Fruit fly (Drosophila melanogaster) whole organism, adult: Measurements from ENCODE around the gene Idh3b.

Source experiments
- CG11617 ChIP-seq: fragments of 200-800 bp; sonication (Bioruptor generic); optimal IDR thresholded peaks from 2 replicates; lab custom pipeline; 2017; ENCODE audit warnings: mild to moderate bottlenecking, missing biosample characterization, missing genetic modification reagents, missing genetic modification characterization
- CG12768 ChIP-seq: fragments of 200-800 bp; sonication (Bioruptor generic); optimal IDR thresholded peaks from 2 replicates; lab custom pipeline; 2017; ENCODE audit warnings: missing biosample characterization, missing genetic modification characterization, mild to moderate bottlenecking, moderate library complexity, missing genetic modification reagents
- CG14711 ChIP-seq: fragments of 200-800 bp; sonication (Bioruptor generic); optimal IDR thresholded peaks from 2 replicates; lab custom pipeline; 2018; ENCODE audit warnings: missing biosample characterization, mild to moderate bottlenecking, missing genetic modification characterization, moderate library complexity
- CG1620 ChIP-seq: fragments of 200-800 bp; sonication (Bioruptor generic); optimal IDR thresholded peaks from 2 replicates; lab custom pipeline; 2016; ENCODE audit warnings: missing biosample characterization, missing genetic modification characterization
- CG33017 ChIP-seq: fragments of 200-800 bp; sonication (Bioruptor generic); optimal IDR thresholded peaks from 2 replicates; lab custom pipeline; 2018; ENCODE audit warnings: missing biosample characterization, mild to moderate bottlenecking, missing genetic modification characterization, moderate library complexity
- CG5204 ChIP-seq: fragments of 200-800 bp; sonication (Bioruptor generic); optimal IDR thresholded peaks from 2 replicates; lab custom pipeline; 2016; ENCODE audit warnings: missing biosample characterization, missing genetic modification characterization
- CG7045 ChIP-seq: fragments of 200-800 bp; sonication (Bioruptor generic); optimal IDR thresholded peaks from 2 replicates; lab custom pipeline; 2017; ENCODE audit warnings: missing biosample characterization, mild to moderate bottlenecking, missing genetic modification characterization
- CG7101 ChIP-seq: fragments of 200-800 bp; sonication (Bioruptor generic); optimal IDR thresholded peaks from 2 replicates; lab custom pipeline; 2018; ENCODE audit warnings: missing biosample characterization, mild to moderate bottlenecking, missing genetic modification characterization, moderate library complexity
- Clk ChIP-seq: fragments of 200-800 bp; sonication (Bioruptor generic); optimal IDR thresholded peaks from 2 replicates; lab custom pipeline; 2017; ENCODE audit warnings: missing biosample characterization, missing genetic modification characterization
- Crg-1 ChIP-seq: fragments of 200-800 bp; sonication (Bioruptor generic); optimal IDR thresholded peaks from 2 replicates; lab custom pipeline; 2016; ENCODE audit warnings: missing biosample characterization, missing genetic modification characterization
- Hr96 ChIP-seq: fragments of 200-800 bp; sonication (Bioruptor generic); optimal IDR thresholded peaks from 2 replicates; lab custom pipeline; 2016; ENCODE audit warnings: missing biosample characterization, missing genetic modification characterization
- Mnt ChIP-seq: fragments of 200-800 bp; sonication (Bioruptor generic); optimal IDR thresholded peaks from 2 replicates; lab custom pipeline; 2016; ENCODE audit warnings: missing biosample characterization, mild to moderate bottlenecking, missing genetic modification characterization
- bab1 ChIP-seq: fragments of 200-800 bp; sonication (Bioruptor generic); optimal IDR thresholded peaks from 3 replicates; lab custom pipeline; 2019; ENCODE audit warnings: missing biosample characterization, mild to moderate bottlenecking, missing genetic modification characterization, moderate library complexity
- cic ChIP-seq: fragments of 200-800 bp; sonication (Bioruptor generic); optimal IDR thresholded peaks from 2 replicates; lab custom pipeline; 2017; ENCODE audit warnings: missing biosample characterization, mild to moderate bottlenecking, missing genetic modification characterization, moderate library complexity
- cnc ChIP-seq, 2 experiments: fragments of >200 bp; optimal IDR thresholded peaks; 2 replicates each; lab custom pipeline; 2017
- kay ChIP-seq: fragments of 200-800 bp; sonication (Bioruptor generic); peaks from one replicate; lab custom pipeline; 2016; ENCODE audit warnings: missing biosample characterization, missing genetic modification characterization, borderline replicate concordance
- ovo ChIP-seq: fragments of 200-800 bp; sonication (Bioruptor generic); optimal IDR thresholded peaks from 2 replicates; lab custom pipeline; 2016; ENCODE audit warnings: missing biosample characterization, missing genetic modification characterization
- pad ChIP-seq: fragments of 200-800 bp; sonication (Bioruptor generic); optimal IDR thresholded peaks from 3 replicates; lab custom pipeline; 2017; ENCODE audit warnings: missing biosample characterization, missing genetic modification characterization, mild to moderate bottlenecking, moderate library complexity, missing genetic modification reagents
- tj ChIP-seq: fragments of 200-800 bp; sonication (Bioruptor generic); optimal IDR thresholded peaks from 3 replicates; lab custom pipeline; 2017; ENCODE audit warnings: missing biosample characterization, mild to moderate bottlenecking, missing genetic modification characterization, moderate library complexity
- toe ChIP-seq: fragments of 200-800 bp; sonication (Bioruptor generic); optimal IDR thresholded peaks from 2 replicates; lab custom pipeline; 2016; ENCODE audit warnings: missing biosample characterization, missing genetic modification characterization

Idh3b gene

dm6 chr3R:22049134-22049796 lies 30.1 kb upstream of the Idh3b start:
- TF ChIP-seq Hr96 (GFP tag; lab: Kevin White, UChicago), result no peak
- no peak for TF ChIP-seq Clk
- no peak for TF ChIP-seq cic (GFP tag; lab: Kevin White, UChicago)
- TF ChIP-seq CG7045 (GFP tag; lab: Kevin White, UChicago), result no peak

- TF ChIP-seq Crg-1 (GFP tag; lab: Kevin White, UChicago) (no peak), tj (GFP tag; lab: Kevin White, UChicago) (no peak), pad (GFP tag; lab: Kevin White, UChicago) (no peak), CG11617 (no peak), CG33017 (tag; lab: Kevin White, UChicago) (no peak), bab1 (GFP tag; lab: Kevin White, UChicago) (no peak)
Observed at dm6 chr3R:22047412-22047811, 28.2 kb upstream of the Idh3b start.

dm6 chr3R:22046723-22047122 lies 27.5 kb upstream of the Idh3b start:
- TF ChIP-seq Clk (no peak), Crg-1 (GFP tag; lab: Kevin White, UChicago) (no peak), CG7045 (GFP tag; lab: Kevin White, UChicago) (no peak), tj (GFP tag; lab: Kevin White, UChicago) (peak; percentile 38), CG14711 (no peak)

dm6 chr3R:22046231-22046630 lies 27.0 kb upstream of the Idh3b start:
- TF ChIP-seq CG12768 (GFP tag; lab: Kevin White, UChicago) (no peak), cic (GFP tag; lab: Kevin White, UChicago) (no peak), kay (peak; percentile 89), CG33017 (tag; lab: Kevin White, UChicago) (no peak), CG1620 (GFP tag; lab: Kevin White, UChicago) (no peak), Crg-1 (GFP tag; lab: Kevin White, UChicago) (no peak), Clk (no peak), toe (GFP tag; lab: Kevin White, UChicago) (no peak), Mnt (GFP tag; lab: Kevin White, UChicago) (no peak), bab1 (GFP tag; lab: Kevin White, UChicago) (peak; percentile 30), ovo (no peak)

dm6 chr3R:22044443-22044970 lies 25.3 kb upstream of the Idh3b start:
- TF ChIP-seq tj (GFP tag; lab: Kevin White, UChicago), result no peak
- TF ChIP-seq CG12768 (GFP tag; lab: Kevin White, UChicago), result no peak
- TF ChIP-seq Mnt (GFP tag; lab: Kevin White, UChicago), result no peak
- TF ChIP-seq CG1620 (GFP tag; lab: Kevin White, UChicago), result no peak
- no peak for TF ChIP-seq toe (GFP tag; lab: Kevin White, UChicago)
- no peak for TF ChIP-seq CG33017 (tag; lab: Kevin White, UChicago)
- no peak for TF ChIP-seq CG7045 (GFP tag; lab: Kevin White, UChicago)
- no peak for TF ChIP-seq CG7101 (tag; lab: Kevin White, UChicago)
- TF ChIP-seq cnc (optimal IDR thresholded peaks at IDR 0.05; lab: Kevin White, UChicago), result no peak
- TF ChIP-seq CG14711, result no peak
- no peak for TF ChIP-seq Crg-1 (GFP tag; lab: Kevin White, UChicago)

- TF ChIP-seq kay (no peak), Hr96 (GFP tag; lab: Kevin White, UChicago) (no peak), CG5204 (GFP tag; lab: Kevin White, UChicago) (no peak), CG7101 (tag; lab: Kevin White, UChicago) (no peak), cnc (optimal IDR thresholded peaks at IDR 0.05; lab: Kevin White, UChicago) (no peak), CG11617 (no peak), CG1620 (GFP tag; lab: Kevin White, UChicago) (no peak), toe (GFP tag; lab: Kevin White, UChicago) (no peak), Crg-1 (GFP tag; lab: Kevin White, UChicago) (no peak), tj (GFP tag; lab: Kevin White, UChicago) (no peak)
Observed at dm6 chr3R:22043748-22044402, 24.7 kb upstream of the Idh3b start.

dm6 chr3R:22042982-22043381 lies 23.8 kb upstream of the Idh3b start:
- TF ChIP-seq CG14711 (no peak), toe (GFP tag; lab: Kevin White, UChicago) (no peak), pad (GFP tag; lab: Kevin White, UChicago) (no peak), kay (no peak), CG7101 (tag; lab: Kevin White, UChicago) (no peak), Hr96 (GFP tag; lab: Kevin White, UChicago) (no peak)
